Worm (Caenorhabditis elegans): Measurements from ENCODE around the gene ppm-2.

DNA sequence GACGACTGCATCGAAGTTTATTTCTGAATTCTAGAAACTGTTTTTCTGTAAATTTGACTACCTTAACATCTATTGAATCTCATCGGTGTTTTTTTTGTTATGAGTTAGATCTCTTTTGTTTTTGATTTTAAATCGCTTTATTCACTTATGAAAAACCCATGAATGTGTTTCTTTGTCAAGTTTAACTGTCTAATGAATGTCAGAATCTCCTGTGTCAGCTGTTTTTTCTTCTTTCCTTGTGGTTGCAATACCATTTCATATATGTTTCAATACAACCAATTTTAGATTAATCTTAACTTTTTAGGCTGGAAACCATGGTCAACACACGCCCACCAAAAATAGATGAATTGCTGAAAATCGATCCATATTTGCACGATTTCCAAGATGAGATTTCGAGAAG lies 44.8 kb downstream of the ppm-2 start, which contains the start of gene T04A8.7:
- TF ChIP-seq mdl-1 (tag; optimal IDR thresholded peaks at IDR 0.05) (no peak), nhr-28 (tag; optimal IDR thresholded peaks at IDR 0.05) (no peak), lin-13 (GFP tag; optimal IDR thresholded peaks at IDR 0.05) (no peak), nhr-77 (tag; optimal IDR thresholded peaks at IDR 0.05) (no peak), skn-1 (tag; optimal IDR thresholded peaks at IDR 0.05) (no peak), fos-1 (tag; optimal IDR thresholded peaks at IDR 0.05) (no peak)
